Fruit fly (Drosophila melanogaster) whole organism, embryonic: ENCODE data around the gene Aef1.

Source experiments
- Adf1 ChIP-seq: fragments of 200-800 bp; sonication (Bioruptor generic); IDR thresholded peaks from 2 replicates; pipeline ENCODE4 v1.3.6; 2022; ENCODE audit warnings: missing biosample characterization, missing genetic modification characterization
- CG15601 ChIP-seq: fragments of 200-800 bp; sonication (Bioruptor generic); optimal IDR thresholded peaks from 3 replicates; lab custom pipeline; 2019; ENCODE audit warnings: missing biosample characterization, mild to moderate bottlenecking, missing genetic modification characterization, moderate library complexity
- CG16779 ChIP-seq: fragments of 200-800 bp; sonication (Bioruptor generic); IDR thresholded peaks from 2 replicates; pipeline ENCODE4 v1.3.6; 2022; ENCODE audit warnings: missing biosample characterization, missing genetic modification characterization
- CG17359 ChIP-seq: fragments of 200-800 bp; sonication (Bioruptor generic); optimal IDR thresholded peaks from 3 replicates; lab custom pipeline; 2018; ENCODE audit warnings: missing biosample characterization, mild to moderate bottlenecking, missing genetic modification characterization, moderate library complexity
- CG8944 ChIP-seq: fragments of 200-800 bp; sonication (Bioruptor generic); optimal IDR thresholded peaks from 3 replicates; lab custom pipeline; 2016; ENCODE audit warnings: missing biosample characterization, missing genetic modification characterization
- Dfd ChIP-seq, 2 experiments: fragments of >200 bp; optimal IDR thresholded peaks; 2 replicates each; lab custom pipeline; 2017; ENCODE audit warnings: missing biosample characterization in 2 of 2, missing genetic modification characterization in 2 of 2
- fru ChIP-seq: fragments of >200 bp; optimal IDR thresholded peaks from 2 replicates; lab custom pipeline; 2017
- gsb ChIP-seq: fragments of 200-800 bp; sonication (Bioruptor generic); IDR thresholded peaks from 2 replicates; pipeline ENCODE4 v1.3.6; 2022; ENCODE audit warnings: missing biosample characterization, missing genetic modification characterization
- insv ChIP-seq, 2 experiments: fragments of 200-800 bp; sonication (Bioruptor generic); optimal IDR thresholded peaks; 3 replicates each; lab custom pipeline; 2016 to 2018; ENCODE audit warnings: missing biosample characterization in 2 of 2, missing genetic modification characterization in 2 of 2
- nmo ChIP-seq: fragments of 200-800 bp; sonication (Bioruptor generic); optimal IDR thresholded peaks from 2 replicates; lab custom pipeline; 2018; ENCODE audit warnings: missing biosample characterization, mild to moderate bottlenecking, missing genetic modification characterization, moderate library complexity
- psq ChIP-seq: fragments of 200-800 bp; sonication (Bioruptor generic); optimal IDR thresholded peaks from 2 replicates; lab custom pipeline; 2017; ENCODE audit warnings: missing biosample characterization, missing genetic modification characterization

DNA sequence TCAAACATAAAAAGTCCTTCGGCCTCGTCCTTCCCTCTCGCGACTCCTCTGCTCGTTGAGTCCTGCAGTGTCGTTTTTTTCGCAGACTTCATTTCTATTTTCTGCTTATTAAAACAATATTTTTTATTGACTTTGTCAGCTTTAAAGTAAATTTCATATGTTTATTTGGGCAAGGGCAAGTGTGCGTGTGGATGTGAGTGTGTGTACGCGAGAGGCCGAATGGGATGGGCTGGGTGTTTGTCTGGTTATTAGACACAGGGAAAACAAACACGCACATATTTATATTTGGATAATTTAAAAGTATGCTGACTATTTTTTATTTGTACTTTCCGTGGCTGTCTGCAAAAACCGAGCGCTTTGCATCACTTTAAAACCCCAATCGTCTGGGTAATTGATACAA lies 44.6 kb downstream of the Aef1 start:
- TF ChIP-seq insv (GFP tag; optimal IDR thresholded peaks at IDR 0.05; lab: Kevin White, UChicago): no peak
- no peak for TF ChIP-seq Dfd (GFP tag; optimal IDR thresholded peaks at IDR 0.05; lab: Kevin White, UChicago)
- no peak for TF ChIP-seq CG17359
- no peak for TF ChIP-seq fru (lab: Kevin White, UChicago)
- no peak for TF ChIP-seq CG16779
- TF ChIP-seq Adf1 (GFP tag; lab: Robert Waterston, UW): no peak
- no peak for TF ChIP-seq psq (GFP tag; lab: Kevin White, UChicago)
- no peak for TF ChIP-seq CG8944 (GFP tag; lab: Kevin White, UChicago)
- TF ChIP-seq nmo: no peak
- no peak for TF ChIP-seq gsb
- no peak for TF ChIP-seq CG15601
